Worm (Caenorhabditis elegans) whole organism, L2 larva: ENCODE measurements around the gene npr-16.

ENCODE experiments used
- C34F6.9 ChIP-seq: fragments of 150-350 bp; optimal IDR thresholded peaks from 2 replicates; lab custom pipeline; 2014; ENCODE audit warnings: missing biosample characterization, missing genetic modification characterization
- F13H6.1 ChIP-seq: sonication (generic microtip); optimal IDR thresholded peaks from 2 replicates; lab custom pipeline; 2016; ENCODE audit warnings: missing genetic modification characterization, missing compliant biosample characterization
- R02D3.7 ChIP-seq: fragments of 150-350 bp; optimal IDR thresholded peaks from 2 replicates; lab custom pipeline; 2014; ENCODE audit warnings: missing biosample characterization, missing genetic modification characterization
- Y55F3AM.14 ChIP-seq: fragments of 200-800 bp; sonication (Bioruptor generic); optimal IDR thresholded peaks from 2 replicates; lab custom pipeline; 2018; ENCODE audit warnings: mild to moderate bottlenecking, missing genetic modification characterization, missing compliant biosample characterization
- ZK546.5 ChIP-seq: sonication (generic microtip); optimal IDR thresholded peaks from 2 replicates; lab custom pipeline; 2017; ENCODE audit warnings: missing biosample characterization, missing genetic modification characterization
- alr-1 ChIP-seq: fragments of 150-350 bp; optimal IDR thresholded peaks from 2 replicates; lab custom pipeline; 2014; ENCODE audit warnings: missing biosample characterization, missing genetic modification characterization
- aly-2 ChIP-seq: fragments of 150-350 bp; optimal IDR thresholded peaks from 2 replicates; lab custom pipeline; 2014; ENCODE audit warnings: missing biosample characterization, missing genetic modification characterization
- ama-1 ChIP-seq: fragments of 150-350 bp; optimal IDR thresholded peaks from 2 replicates; lab custom pipeline; 2018; ENCODE audit warnings: inconsistent platforms
- blmp-1 ChIP-seq: sonication (generic microtip); optimal IDR thresholded peaks from 2 replicates; lab custom pipeline; 2017; ENCODE audit warnings: missing genetic modification characterization, mild to moderate bottlenecking, missing compliant biosample characterization, antibody characterized with exemption, moderate library complexity; ENCODE audit not compliant: insufficient read depth
- crh-2 ChIP-seq: sonication (generic microtip); optimal IDR thresholded peaks from 2 replicates; lab custom pipeline; 2017; ENCODE audit warnings: missing biosample characterization, missing genetic modification characterization
- egl-27 ChIP-seq: sonication (generic microtip); optimal IDR thresholded peaks from 3 replicates; lab custom pipeline; 2017; ENCODE audit warnings: missing biosample characterization, missing genetic modification reagents, missing genetic modification characterization
- fos-1 ChIP-seq: fragments of 150-350 bp; optimal IDR thresholded peaks from 2 replicates; lab custom pipeline; 2014; ENCODE audit warnings: missing biosample characterization, missing genetic modification characterization
- lin-11 ChIP-seq: fragments of 150-350 bp; sonication (generic microtip); optimal IDR thresholded peaks from 2 replicates; lab custom pipeline; 2014; ENCODE audit warnings: missing biosample characterization, missing genetic modification characterization, inconsistent platforms, mixed read lengths
- lin-39 ChIP-seq: fragments of 150-350 bp; optimal IDR thresholded peaks from 2 replicates; lab custom pipeline; 2014; ENCODE audit warnings: missing biosample characterization, missing genetic modification reagents, missing genetic modification characterization
- lsy-2 ChIP-seq, 2 experiments: fragments of 150-350 bp in 1 of 2; sonication (generic microtip) in 1 of 2; optimal IDR thresholded peaks; 2 replicates each; lab custom pipeline; 2014 to 2017; ENCODE audit warnings: missing biosample characterization in 2 of 2, missing genetic modification characterization in 2 of 2
- mab-5 ChIP-seq: fragments of 150-350 bp; optimal IDR thresholded peaks from 2 replicates; lab custom pipeline; 2014; ENCODE audit warnings: missing biosample characterization, missing genetic modification characterization
- mdl-1 ChIP-seq, 2 experiments: fragments of 150-350 bp in 1 of 2; sonication (generic microtip) in 1 of 2; optimal IDR thresholded peaks; 2 replicates each; lab custom pipeline; 2017; ENCODE audit warnings: missing biosample characterization in 2 of 2, missing genetic modification characterization in 2 of 2
- nhr-10 ChIP-seq: sonication (generic microtip); optimal IDR thresholded peaks from 2 replicates; lab custom pipeline; 2017; ENCODE audit warnings: missing biosample characterization, missing genetic modification characterization
- nhr-11 ChIP-seq: fragments of 150-350 bp; optimal IDR thresholded peaks from 2 replicates; lab custom pipeline; 2014; ENCODE audit warnings: missing biosample characterization, missing genetic modification characterization
- nhr-129 ChIP-seq: fragments of 150-350 bp; optimal IDR thresholded peaks from 2 replicates; lab custom pipeline; 2014; ENCODE audit warnings: missing biosample characterization, missing genetic modification characterization
- nhr-21 ChIP-seq: fragments of 150-350 bp; optimal IDR thresholded peaks from 2 replicates; lab custom pipeline; 2014; ENCODE audit warnings: missing biosample characterization, missing genetic modification characterization
- nhr-25 ChIP-seq: fragments of 150-350 bp; sonication (generic microtip); optimal IDR thresholded peaks from 3 replicates; lab custom pipeline; 2014; ENCODE audit warnings: missing biosample characterization, missing genetic modification characterization
- nhr-6 ChIP-seq: fragments of 150-350 bp; optimal IDR thresholded peaks from 2 replicates; lab custom pipeline; 2014; ENCODE audit warnings: missing biosample characterization, missing genetic modification characterization
- nhr-77 ChIP-seq: fragments of 150-350 bp; optimal IDR thresholded peaks from 2 replicates; lab custom pipeline; 2014; ENCODE audit warnings: missing biosample characterization, missing genetic modification characterization
- peb-1 ChIP-seq: fragments of 150-350 bp; optimal IDR thresholded peaks from 2 replicates; lab custom pipeline; 2014; ENCODE audit warnings: missing biosample characterization, missing genetic modification characterization
- sem-4 ChIP-seq: fragments of 150-350 bp; optimal IDR thresholded peaks from 2 replicates; lab custom pipeline; 2014; ENCODE audit warnings: missing biosample characterization, missing genetic modification reagents, missing genetic modification characterization
- skn-1 ChIP-seq: sonication (generic microtip); optimal IDR thresholded peaks from 2 replicates; lab custom pipeline; 2017; ENCODE audit warnings: missing biosample characterization, missing genetic modification characterization
- sma-3 ChIP-seq: sonication (generic microtip); optimal IDR thresholded peaks from 2 replicates; lab custom pipeline; 2016; ENCODE audit warnings: missing genetic modification reagents, missing genetic modification characterization, missing compliant biosample characterization
- sma-9 ChIP-seq, 2 experiments: fragments of 150-350 bp in 1 of 2; sonication (generic microtip) in 1 of 2; optimal IDR thresholded peaks; 2 replicates each; lab custom pipeline; 2014 to 2016; ENCODE audit warnings: missing genetic modification characterization in 2 of 2, mild to moderate bottlenecking in 1 of 2, missing biosample characterization in 1 of 2, missing compliant biosample characterization in 1 of 2, missing genetic modification reagents in 1 of 2, moderate library complexity in 1 of 2
- unc-39 ChIP-seq: fragments of 150-350 bp; optimal IDR thresholded peaks from 2 replicates; lab custom pipeline; 2014; ENCODE audit warnings: missing biosample characterization, missing genetic modification characterization
- unc-55 ChIP-seq: fragments of 150-350 bp; sonication (generic microtip); optimal IDR thresholded peaks from 3 replicates; lab custom pipeline; 2014; ENCODE audit warnings: missing biosample characterization, missing genetic modification reagents, missing genetic modification characterization
- unc-62 ChIP-seq: fragments of 150-350 bp; optimal IDR thresholded peaks from 2 replicates; lab custom pipeline; 2014; ENCODE audit warnings: missing biosample characterization, missing genetic modification reagents, missing genetic modification characterization
- zag-1 ChIP-seq: fragments of 150-350 bp; optimal IDR thresholded peaks from 2 replicates; lab custom pipeline; 2014; ENCODE audit warnings: missing biosample characterization, missing genetic modification characterization
- ztf-1 ChIP-seq: fragments of 200-800 bp; sonication (Bioruptor generic); conservative IDR thresholded peaks from 2 replicates; pipeline ENCODE4 v1.3.6; 2022; ENCODE audit warnings: missing genetic modification characterization, missing compliant biosample characterization
- ztf-11 ChIP-seq: sonication (generic microtip); optimal IDR thresholded peaks from 2 replicates; lab custom pipeline; 2017; ENCODE audit warnings: missing biosample characterization, missing genetic modification characterization
- ztf-4 ChIP-seq: fragments of 150-350 bp; optimal IDR thresholded peaks from 2 replicates; lab custom pipeline; 2014; ENCODE audit warnings: missing biosample characterization, missing genetic modification characterization

Gene npr-16

DNA sequence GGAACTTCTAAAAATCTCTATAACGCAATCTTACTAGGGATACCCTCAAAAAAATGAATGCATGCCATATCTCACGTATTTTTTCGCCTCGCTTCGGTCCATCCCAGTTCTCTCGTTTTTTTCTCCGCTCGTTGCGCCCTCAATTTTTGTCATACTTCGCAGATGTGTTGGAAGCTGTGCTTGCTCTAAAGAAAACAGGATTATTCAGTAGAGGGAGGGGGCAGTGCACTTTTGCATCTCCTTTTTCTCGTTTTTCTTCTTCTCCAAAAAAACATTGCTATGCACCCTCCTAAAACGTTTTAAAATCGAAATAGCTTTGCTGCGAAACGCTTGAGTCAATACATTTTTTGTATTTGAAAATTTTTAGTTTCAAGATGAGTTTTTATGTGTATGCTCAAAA is 16.9 kb downstream of the npr-16 start:
- TF ChIP-seq ZK546.5 (tag; lab: Kevin White, UChicago) (no peak), egl-27 (tag; lab: Kevin White, UChicago) (no peak), nhr-10 (tag; lab: Kevin White, UChicago) (no peak), crh-2 (tag; lab: Kevin White, UChicago) (no peak), nhr-11 (tag; lab: Kevin White, UChicago) (no peak), nhr-129 (tag; lab: Kevin White, UChicago) (peak; percentile 44), C34F6.9 (tag; lab: Kevin White, UChicago) (no peak), Y55F3AM.14 (peak; percentile 31), sma-3 (GFP tag; lab: Kevin White, UChicago) (no peak), ama-1 (lab: Kevin White, UChicago) (no peak), fos-1 (no peak), mdl-1 (tag; optimal IDR thresholded peaks at IDR 0.05; lab: Kevin White, UChicago) (no peak), alr-1 (tag; lab: Kevin White, UChicago) (no peak), aly-2 (tag; lab: Kevin White, UChicago) (no peak), skn-1 (no peak), ztf-1 (GFP tag; lab: Robert Waterston, UW) (no peak), nhr-6 (tag; lab: Kevin White, UChicago) (no peak), zag-1 (tag; lab: Kevin White, UChicago) (peak; percentile 53), lin-39 (tag; lab: Kevin White, UChicago) (no peak)

DNA sequence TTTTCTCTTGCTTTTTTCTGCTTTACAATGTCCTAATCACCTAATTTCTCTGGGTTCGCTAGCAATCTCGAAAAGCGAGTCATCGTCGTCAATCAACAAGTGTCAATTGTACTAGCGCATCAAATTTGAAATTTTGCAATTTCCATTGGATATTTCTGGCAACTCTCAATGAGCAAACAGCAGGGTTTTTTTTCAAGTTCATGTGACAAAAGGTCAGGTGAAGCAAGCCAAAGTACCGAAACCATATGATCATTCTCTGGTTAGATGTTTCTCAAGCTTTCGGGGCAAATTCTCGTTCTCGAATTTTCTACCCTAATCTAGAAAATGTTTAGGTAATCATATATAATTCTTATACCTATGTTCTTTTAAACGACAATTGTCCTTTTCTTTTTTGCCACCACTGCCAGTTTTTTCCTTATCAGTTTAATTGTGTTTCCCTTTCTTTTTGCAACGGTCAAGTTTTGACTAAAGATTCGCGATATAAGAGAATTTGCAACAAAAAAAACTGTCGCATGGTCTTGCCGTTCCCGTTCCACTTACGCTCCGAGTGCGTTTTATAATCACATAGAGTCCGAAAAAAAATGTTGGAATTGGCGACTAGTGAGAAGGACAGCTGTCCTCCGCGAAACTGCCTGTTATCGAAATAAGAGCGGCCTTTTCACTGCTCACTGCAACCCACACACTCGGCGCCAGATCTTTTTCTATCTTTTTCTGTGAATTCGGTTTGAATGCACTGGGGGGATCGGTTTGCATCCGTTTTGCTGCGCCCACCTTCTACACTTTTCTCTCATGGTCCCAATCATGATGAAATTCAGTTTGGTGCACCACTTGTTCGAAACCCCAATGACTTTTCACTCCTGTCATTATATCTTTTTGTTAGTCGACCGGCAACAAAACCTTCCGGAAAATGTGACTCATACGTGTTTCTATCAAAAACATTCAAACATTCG is 18.0 kb downstream of the npr-16 start:
- TF ChIP-seq mab-5 (tag; lab: Kevin White, UChicago) (no peak), F13H6.1 (tag; lab: Kevin White, UChicago) (peak; percentile 65), ama-1 (lab: Kevin White, UChicago) (peak; percentile 27), unc-62 (GFP tag; lab: Kevin White, UChicago) (no peak), nhr-129 (tag; lab: Kevin White, UChicago) (peak; percentile 70), lsy-2 (tag; optimal IDR thresholded peaks at IDR 0.05; lab: Kevin White, UChicago) (peak in 1 of 2 experiments; percentile 3), C34F6.9 (tag; lab: Kevin White, UChicago) (peak; percentile 17), sma-9 (GFP tag; optimal IDR thresholded peaks at IDR 0.05; lab: Kevin White, UChicago) (peak; percentile 51), sma-9 (tag; optimal IDR thresholded peaks at IDR 0.05; lab: Kevin White, UChicago) (no peak), fos-1 (no peak)

DNA sequence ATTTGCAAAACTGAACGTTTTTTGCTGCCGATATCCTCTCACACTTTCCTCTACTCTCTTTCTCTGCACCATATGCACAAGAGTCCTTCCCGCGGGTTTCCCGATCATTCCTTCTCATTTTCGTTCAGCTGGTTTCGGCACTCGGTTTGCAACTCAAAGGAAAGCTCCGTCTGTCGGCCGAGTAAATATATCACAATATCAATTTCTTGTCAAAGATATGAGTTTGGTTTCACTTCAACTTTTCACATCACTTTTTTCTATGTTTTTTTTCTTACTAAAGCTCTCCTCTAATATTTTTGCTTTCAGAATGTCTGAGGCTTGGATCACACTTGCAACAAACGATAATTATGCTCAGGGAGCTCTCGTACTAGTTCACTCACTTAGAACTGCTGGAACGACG is 18.7 kb downstream of the npr-16 start, which contains the start of gene gyg-1:
gyg-1 (plus strand) TSS at position 301 of the 400 bp plus-strand sequence.
- TF ChIP-seq C34F6.9 (tag; lab: Kevin White, UChicago) (no peak), nhr-129 (tag; lab: Kevin White, UChicago) (peak; percentile 11)

DNA sequence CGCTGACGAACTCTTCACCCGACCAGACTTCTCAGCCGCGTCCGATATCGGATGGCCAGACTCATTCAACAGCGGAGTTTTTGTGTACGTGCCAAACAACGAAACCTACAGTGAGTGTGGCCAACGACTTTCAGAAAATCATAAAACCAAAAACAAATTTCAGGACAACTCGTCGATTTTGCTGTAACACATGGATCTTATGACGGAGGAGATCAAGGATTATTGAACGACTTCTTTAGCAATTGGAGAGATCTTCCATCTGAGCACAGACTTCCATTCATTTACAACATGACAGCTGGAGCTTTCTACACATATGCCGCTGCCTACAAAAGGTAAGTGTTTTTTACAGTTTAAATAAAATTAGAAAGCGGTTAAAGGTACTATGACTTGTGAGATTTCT is 19.5 kb downstream of the npr-16 start:
- TF ChIP-seq alr-1 (tag; lab: Kevin White, UChicago) (no peak), peb-1 (tag; lab: Kevin White, UChicago) (no peak), ztf-11 (tag; lab: Kevin White, UChicago) (no peak), ztf-4 (tag; lab: Kevin White, UChicago) (no peak), ama-1 (lab: Kevin White, UChicago) (no peak), R02D3.7 (tag; lab: Kevin White, UChicago) (no peak), nhr-21 (no peak)

DNA sequence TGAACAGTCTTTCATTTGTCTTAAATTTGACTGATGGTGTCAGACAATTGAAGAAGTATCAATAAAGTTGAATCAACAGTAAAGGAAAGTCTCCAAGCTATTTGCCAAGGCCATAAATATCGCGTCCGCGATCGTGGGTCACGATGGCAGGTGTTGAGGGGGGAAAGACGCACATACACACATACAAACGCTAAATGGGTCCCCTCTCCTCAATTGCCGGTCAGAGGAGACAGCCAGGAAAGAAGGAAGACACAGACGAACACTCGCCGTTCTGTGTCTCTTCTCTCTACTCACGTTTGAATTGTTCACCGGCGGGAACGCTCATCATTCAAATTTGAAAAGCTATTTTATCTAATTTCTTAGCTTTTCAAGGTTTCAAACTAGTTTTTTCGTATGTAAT is 22.3 kb downstream of the npr-16 start:
- TF ChIP-seq unc-39 (tag; lab: Kevin White, UChicago): no peak
- TF ChIP-seq mab-5 (tag; lab: Kevin White, UChicago): no peak
- TF ChIP-seq F13H6.1 (tag; lab: Kevin White, UChicago): peak; percentile 63
- TF ChIP-seq nhr-129 (tag; lab: Kevin White, UChicago): peak; percentile 67
- TF ChIP-seq C34F6.9 (tag; lab: Kevin White, UChicago): peak; percentile 60
- TF ChIP-seq lin-11: peak; percentile 21
- TF ChIP-seq sma-3 (GFP tag; lab: Kevin White, UChicago): peak; percentile 10
- TF ChIP-seq sem-4 (tag; lab: Kevin White, UChicago): peak; percentile 44
- TF ChIP-seq lsy-2 (tag; optimal IDR thresholded peaks at IDR 0.05; lab: Kevin White, UChicago): peak in 1 of 2 experiments; percentile 47
- peak; percentile 32 for TF ChIP-seq nhr-25
- TF ChIP-seq nhr-77 (tag; lab: Kevin White, UChicago): no peak
- TF ChIP-seq aly-2 (tag; lab: Kevin White, UChicago): no peak
- peak; percentile 54 for TF ChIP-seq unc-55 (GFP tag; lab: Kevin White, UChicago)
- TF ChIP-seq ama-1 (lab: Kevin White, UChicago): peak; percentile 77
- peak; percentile 21 for TF ChIP-seq blmp-1 (tag; lab: Kevin White, UChicago)
- TF ChIP-seq sma-9 (GFP tag; optimal IDR thresholded peaks at IDR 0.05; lab: Kevin White, UChicago): peak; percentile 11
- TF ChIP-seq sma-9 (tag; optimal IDR thresholded peaks at IDR 0.05; lab: Kevin White, UChicago): no peak
- TF ChIP-seq, all 48 proteins: peak for 12
